Worm (Caenorhabditis elegans) whole organism, L4 larva: ENCODE measurements around the gene K12H6.10.

Source experiments
- F37D6.2 ChIP-seq: sonication (generic microtip); optimal IDR thresholded peaks from 2 replicates; lab custom pipeline; 2016; ENCODE audit warnings: mild to moderate bottlenecking, missing genetic modification characterization, missing compliant biosample characterization
- F44E2.7 ChIP-seq: fragments of 200-800 bp; sonication (Bioruptor generic); IDR thresholded peaks from 2 replicates; pipeline ENCODE4 v2.1.2; 2022; ENCODE audit warnings: missing genetic modification characterization, missing compliant biosample characterization
- F49E8.2 ChIP-seq: sonication (generic microtip); optimal IDR thresholded peaks from 2 replicates; lab custom pipeline; 2016; ENCODE audit warnings: missing compliant biosample characterization, mild to moderate bottlenecking, missing genetic modification characterization, borderline replicate concordance
- T20F7.1 ChIP-seq: fragments of 200-800 bp; sonication (Bioruptor generic); optimal IDR thresholded peaks from 2 replicates; lab custom pipeline; 2018; ENCODE audit warnings: mild to moderate bottlenecking, missing genetic modification characterization, missing compliant biosample characterization
- T26A8.4 ChIP-seq: fragments of 200-800 bp; sonication (Bioruptor generic); IDR thresholded peaks from 2 replicates; pipeline ENCODE4 v1.3.6; 2022; ENCODE audit warnings: missing genetic modification characterization, missing compliant biosample characterization
- Y75B8A.6 ChIP-seq: fragments of 200-800 bp; sonication (Bioruptor generic); IDR thresholded peaks from 2 replicates; pipeline ENCODE4 v1.3.6; 2022; ENCODE audit warnings: missing genetic modification reagents, missing genetic modification characterization, missing compliant biosample characterization
- aha-1 ChIP-seq: fragments of 150-350 bp; peaks from one replicate; lab custom pipeline; 2014; ENCODE audit warnings: missing biosample characterization, missing genetic modification characterization
- ama-1 ChIP-seq: fragments of 150-350 bp; optimal IDR thresholded peaks from 2 replicates; lab custom pipeline; 2014; ENCODE audit warnings: inconsistent platforms, mixed read lengths
- arid-1 ChIP-seq: fragments of 200-800 bp; sonication (Bioruptor generic); conservative IDR thresholded peaks from 2 replicates; pipeline ENCODE4 v1.3.6; 2022; ENCODE audit warnings: missing genetic modification reagents, missing genetic modification characterization, missing compliant biosample characterization
- ceh-28 ChIP-seq: fragments of 150-350 bp; optimal IDR thresholded peaks from 2 replicates; lab custom pipeline; 2014; ENCODE audit warnings: missing biosample characterization, missing genetic modification reagents, missing genetic modification characterization
- ceh-44 ChIP-seq: fragments of 200-800 bp; sonication (Bioruptor generic); IDR thresholded peaks from 2 replicates; pipeline ENCODE4 v1.3.6; 2022; ENCODE audit warnings: missing genetic modification reagents, missing genetic modification characterization, missing compliant biosample characterization
- ceh-82 ChIP-seq: sonication (generic microtip); optimal IDR thresholded peaks from 2 replicates; lab custom pipeline; 2017; ENCODE audit warnings: missing biosample characterization, missing genetic modification characterization
- daf-16 ChIP-seq, 3 experiments: sonication (generic microtip); optimal IDR thresholded peaks; 2 replicates each; lab custom pipeline; 2016 to 2017; ENCODE audit warnings: missing genetic modification characterization in 3 of 3, missing genetic modification reagents in 3 of 3, mild to moderate bottlenecking in 2 of 3, missing compliant biosample characterization in 2 of 3, missing biosample characterization in 1 of 3, moderate library complexity in 1 of 3
- daf-8 ChIP-seq: fragments of 200-800 bp; sonication (Bioruptor generic); IDR thresholded peaks from 2 replicates; pipeline ENCODE4 v1.3.6; 2022; ENCODE audit warnings: missing genetic modification characterization, missing compliant biosample characterization
- dmd-6 ChIP-seq: fragments of 200-800 bp; sonication (Bioruptor generic); IDR thresholded peaks from 2 replicates; pipeline ENCODE4 v1.3.6; 2022; ENCODE audit warnings: missing genetic modification reagents, missing genetic modification characterization, missing compliant biosample characterization
- dve-1 ChIP-seq: sonication (generic microtip); optimal IDR thresholded peaks from 2 replicates; lab custom pipeline; 2017; ENCODE audit warnings: antibody characterized with exemption, mild to moderate bottlenecking, missing genetic modification characterization, missing compliant biosample characterization; ENCODE audit not compliant: insufficient read depth
- egl-27 ChIP-seq: sonication (generic microtip); optimal IDR thresholded peaks from 3 replicates; lab custom pipeline; 2017; ENCODE audit warnings: missing biosample characterization, missing genetic modification reagents, missing genetic modification characterization
- hif-1 ChIP-seq, 2 experiments: sonication (generic microtip); optimal IDR thresholded peaks; 2 replicates each; lab custom pipeline; 2016 to 2017; ENCODE audit warnings: missing compliant biosample characterization in 2 of 2, missing genetic modification characterization in 2 of 2, missing genetic modification reagents in 2 of 2, missing genotype in 2 of 2, mild to moderate bottlenecking in 1 of 2
- hlh-11 ChIP-seq: fragments of 200-800 bp; sonication (Bioruptor generic); optimal IDR thresholded peaks from 2 replicates; lab custom pipeline; 2018; ENCODE audit warnings: mild to moderate bottlenecking, missing genetic modification characterization, missing compliant biosample characterization
- hlh-30 ChIP-seq: sonication (generic microtip); optimal IDR thresholded peaks from 2 replicates; lab custom pipeline; 2017; ENCODE audit warnings: antibody characterized with exemption, mild to moderate bottlenecking, missing genetic modification characterization, missing compliant biosample characterization; ENCODE audit not compliant: insufficient read depth
- lim-7 ChIP-seq: fragments of 200-800 bp; sonication (Bioruptor generic); IDR thresholded peaks from 2 replicates; pipeline ENCODE4 v1.3.6; 2022; ENCODE audit warnings: missing genetic modification characterization, missing compliant biosample characterization
- lin-1 ChIP-seq: fragments of 200-800 bp; sonication (Bioruptor generic); IDR thresholded peaks from 2 replicates; pipeline ENCODE4 v1.3.6; 2022; ENCODE audit warnings: missing genetic modification reagents, missing genetic modification characterization, missing compliant biosample characterization
- lir-3 ChIP-seq: sonication (generic microtip); optimal IDR thresholded peaks from 2 replicates; lab custom pipeline; 2016; ENCODE audit warnings: mild to moderate bottlenecking, missing genetic modification characterization, missing compliant biosample characterization
- lsy-2 ChIP-seq, 2 experiments: fragments of 150-350 bp in 1 of 2; sonication (generic microtip) in 1 of 2; optimal IDR thresholded peaks; 2 replicates each; lab custom pipeline; 2014 to 2017; ENCODE audit warnings: missing biosample characterization in 2 of 2, missing genetic modification characterization in 2 of 2
- mdl-1 ChIP-seq, 2 experiments: fragments of 150-350 bp in 1 of 2; sonication (generic microtip) in 1 of 2; optimal IDR thresholded peaks; 2 replicates each; lab custom pipeline; 2014 to 2017; ENCODE audit warnings: missing biosample characterization in 2 of 2, missing genetic modification characterization in 2 of 2
- mdt-29 ChIP-seq: fragments of 200-800 bp; sonication (Bioruptor generic); IDR thresholded peaks from 2 replicates; pipeline ENCODE4 v1.3.6; 2022; ENCODE audit warnings: missing genetic modification reagents, missing genetic modification characterization, missing compliant biosample characterization
- mes-2 ChIP-seq: sonication (generic microtip); optimal IDR thresholded peaks from 2 replicates; lab custom pipeline; 2016; ENCODE audit warnings: missing genotype, mild to moderate bottlenecking, missing genetic modification characterization, missing compliant biosample characterization; ENCODE audit not compliant: poor library complexity, severe bottlenecking
- nhr-11 ChIP-seq: fragments of 150-350 bp; optimal IDR thresholded peaks from 2 replicates; lab custom pipeline; 2014; ENCODE audit warnings: missing biosample characterization, missing genetic modification characterization
- nhr-237 ChIP-seq: sonication (generic microtip); optimal IDR thresholded peaks from 2 replicates; lab custom pipeline; 2017; ENCODE audit warnings: missing biosample characterization, missing genetic modification characterization
- nhr-28 ChIP-seq: fragments of 150-350 bp; optimal IDR thresholded peaks from 2 replicates; lab custom pipeline; 2014; ENCODE audit warnings: missing biosample characterization, missing genetic modification characterization
- nhr-42 ChIP-seq: fragments of 200-800 bp; sonication (Bioruptor generic); IDR thresholded peaks from 2 replicates; pipeline ENCODE4 v1.3.6; 2022; ENCODE audit warnings: missing genetic modification characterization, missing compliant biosample characterization
- nhr-48 ChIP-seq: sonication (generic microtip); optimal IDR thresholded peaks from 2 replicates; lab custom pipeline; 2016; ENCODE audit warnings: mild to moderate bottlenecking, missing genetic modification characterization, missing compliant biosample characterization
- nhr-6 ChIP-seq: fragments of 150-350 bp; optimal IDR thresholded peaks from 2 replicates; lab custom pipeline; 2014; ENCODE audit warnings: missing biosample characterization, missing genetic modification characterization
- pha-4 ChIP-seq, 2 experiments: fragments of 150-350 bp in 1 of 2; fragments of 200-800 bp in 1 of 2; sonication (Bioruptor generic) in 1 of 2; IDR thresholded peaks in 1 of 2; optimal IDR thresholded peaks in 1 of 2; 2 replicates each; pipeline versions ENCODE4 v1.3.6 to Lab custom; 2014 to 2022; ENCODE audit warnings: missing genetic modification characterization in 2 of 2, missing genetic modification reagents in 2 of 2, missing biosample characterization in 1 of 2, missing compliant biosample characterization in 1 of 2
- php-3 ChIP-seq: fragments of 200-800 bp; sonication (Bioruptor generic); IDR thresholded peaks from 2 replicates; pipeline ENCODE4 v1.3.6; 2022; ENCODE audit warnings: missing genetic modification reagents, missing genetic modification characterization, missing compliant biosample characterization
- pqm-1 ChIP-seq: sonication (generic microtip); optimal IDR thresholded peaks from 2 replicates; lab custom pipeline; 2017; ENCODE audit warnings: missing biosample characterization, missing genetic modification characterization
- saeg-2 ChIP-seq: fragments of 200-800 bp; sonication (Bioruptor generic); IDR thresholded peaks from 2 replicates; pipeline ENCODE4 v1.3.6; 2022; ENCODE audit warnings: missing genetic modification reagents, missing genetic modification characterization, missing compliant biosample characterization
- skn-1 ChIP-seq: fragments of 150-350 bp; optimal IDR thresholded peaks from 2 replicates; lab custom pipeline; 2014; ENCODE audit warnings: missing biosample characterization, missing genetic modification characterization
- spr-3 ChIP-seq: fragments of 200-800 bp; sonication (Bioruptor generic); optimal IDR thresholded peaks from 2 replicates; lab custom pipeline; 2018; ENCODE audit warnings: mild to moderate bottlenecking, missing genetic modification characterization, missing compliant biosample characterization
- tag-97 ChIP-seq: fragments of 200-800 bp; sonication (Bioruptor generic); IDR thresholded peaks from 2 replicates; pipeline ENCODE4 v1.3.6; 2022; ENCODE audit warnings: missing genetic modification characterization, missing compliant biosample characterization
- vab-7 ChIP-seq: fragments of 200-800 bp; sonication (Bioruptor generic); IDR thresholded peaks from 2 replicates; pipeline ENCODE4 v1.3.6; 2022; ENCODE audit warnings: missing genetic modification reagents, missing genetic modification characterization, missing compliant biosample characterization
- zfp-3 ChIP-seq: fragments of 200-800 bp; sonication (Bioruptor generic); conservative IDR thresholded peaks from 2 replicates; pipeline ENCODE4 v1.3.6; 2022; ENCODE audit warnings: missing genetic modification reagents, missing genetic modification characterization, missing compliant biosample characterization

Gene K12H6.10

DNA sequence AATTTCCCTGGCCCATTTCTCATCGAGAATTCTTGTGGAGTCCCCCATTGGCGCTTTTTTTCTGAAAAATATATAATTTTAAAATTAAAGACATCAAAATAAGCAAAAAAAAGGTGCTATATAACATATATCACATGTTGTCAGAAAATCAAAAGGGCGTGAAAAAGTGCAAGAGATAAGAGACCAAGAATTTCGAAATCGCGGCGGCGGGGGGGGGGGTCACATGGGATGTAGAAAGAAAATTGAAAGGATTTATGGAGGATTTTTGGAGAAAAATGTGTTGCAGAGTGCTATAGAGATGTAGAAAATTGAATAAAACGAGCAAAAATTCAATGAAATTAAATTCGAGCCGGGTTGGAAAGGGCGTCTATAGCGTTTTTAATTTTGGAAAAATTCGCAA is 8.5 kb downstream of the K12H6.10 start, which contains the start of gene K12H6.6:
K12H6.6 (minus strand) TSS at position 61 of the 400 bp plus-strand sequence.
- TF ChIP-seq daf-16 (GFP tag; optimal IDR thresholded peaks at IDR 0.05; lab: Kevin White, UChicago), result no peak
- TF ChIP-seq daf-16 (tag; optimal IDR thresholded peaks at IDR 0.05; lab: Kevin White, UChicago), result peak; percentile 2
- 0 out of 2 replicates have a peak, but pooled peaks have one; percentile 19 for TF ChIP-seq dmd-6 (GFP tag; lab: Robert Waterston, UW)
- peak; percentile 29 for TF ChIP-seq hlh-11
- TF ChIP-seq aha-1 (tag; lab: Kevin White, UChicago), result peak; percentile 65
- TF ChIP-seq nhr-28 (tag; lab: Kevin White, UChicago), result peak; percentile 17
- TF ChIP-seq ama-1 (lab: Kevin White, UChicago), result no peak
- no peak for TF ChIP-seq T26A8.4 (GFP tag; lab: Robert Waterston, UW)
- no peak for TF ChIP-seq hif-1 (tag; optimal IDR thresholded peaks at IDR 0.05; lab: Kevin White, UChicago)
- TF ChIP-seq lsy-2 (tag; optimal IDR thresholded peaks at IDR 0.05; lab: Kevin White, UChicago), result peak in 1 of 2 experiments; percentile 24
- TF ChIP-seq lir-3 (tag; lab: Kevin White, UChicago), result no peak
- peak; percentile 11 for TF ChIP-seq dve-1
- TF ChIP-seq hlh-30 (tag; lab: Kevin White, UChicago), result peak; percentile 81

ce11 chrII:2832098-2832497 is 9.4 kb downstream of the K12H6.10 start:
- peak in 1 of 2 experiments; percentile 11 for TF ChIP-seq daf-16 (GFP tag; optimal IDR thresholded peaks at IDR 0.05; lab: Kevin White, UChicago)
- TF ChIP-seq daf-16 (tag; optimal IDR thresholded peaks at IDR 0.05; lab: Kevin White, UChicago), result peak; percentile 40
- TF ChIP-seq mes-2, result no peak
- TF ChIP-seq pha-4 (GFP tag; IDR thresholded peaks at IDR 0.05; lab: Robert Waterston, UW), result no peak
- peak; percentile 50 for TF ChIP-seq pha-4 (tag; optimal IDR thresholded peaks at IDR 0.05; lab: Kevin White, UChicago)
- TF ChIP-seq dmd-6 (GFP tag; lab: Robert Waterston, UW), result peak; percentile 22; the same call in 1 of the 2 replicates
- TF ChIP-seq aha-1 (tag; lab: Kevin White, UChicago), result peak; percentile 36
- TF ChIP-seq lsy-2 (tag; optimal IDR thresholded peaks at IDR 0.05; lab: Kevin White, UChicago), result peak in 1 of 2 experiments; percentile 38
- TF ChIP-seq hlh-11, result peak; percentile 9
- peak; percentile 25 for TF ChIP-seq nhr-6
- no peak for TF ChIP-seq T20F7.1 (GFP tag; lab: Kevin White, UChicago)
- TF ChIP-seq nhr-28 (tag; lab: Kevin White, UChicago), result peak; percentile 53
- TF ChIP-seq, all 104 proteins: peak for 8

- TF ChIP-seq hlh-30 (tag; lab: Kevin White, UChicago), result peak; percentile 55
- no peak for TF ChIP-seq spr-3
- TF ChIP-seq daf-16 (GFP tag; optimal IDR thresholded peaks at IDR 0.05; lab: Kevin White, UChicago), result no peak
- TF ChIP-seq daf-16 (tag; optimal IDR thresholded peaks at IDR 0.05; lab: Kevin White, UChicago), result peak; percentile 39
- no peak for TF ChIP-seq F37D6.2
- no peak for TF ChIP-seq ceh-28
- TF ChIP-seq php-3, result 0 out of 2 replicates have a peak, but pooled peaks have one; percentile 11
Measured at ce11 chrII:2832539-2832938, 9.9 kb downstream of the K12H6.10 start.

ce11 chrII:2834105-2834504 is 11.4 kb downstream of the K12H6.10 start:
- TF ChIP-seq nhr-11 (tag; lab: Kevin White, UChicago), result peak; percentile 44
- TF ChIP-seq ceh-82, result no peak
- TF ChIP-seq nhr-237, result no peak
- TF ChIP-seq ceh-44 (GFP tag; lab: Robert Waterston, UW), result no peak
- peak; percentile 81 for TF ChIP-seq hlh-11
- TF ChIP-seq Y75B8A.6 (GFP tag; lab: Robert Waterston, UW), result no peak
- TF ChIP-seq tag-97 (GFP tag; lab: Robert Waterston, UW), result no peak
- no peak for TF ChIP-seq F44E2.7 (GFP tag; lab: Robert Waterston, UW)
- TF ChIP-seq lin-1 (GFP tag; lab: Robert Waterston, UW), result peak; percentile 61; the same call in 1 of the 2 replicates
- no peak for TF ChIP-seq F37D6.2
- no peak for TF ChIP-seq F49E8.2 (tag; lab: Kevin White, UChicago)
- TF ChIP-seq aha-1 (tag; lab: Kevin White, UChicago), result no peak
- TF ChIP-seq nhr-48 (tag; lab: Kevin White, UChicago), result no peak
- no peak for TF ChIP-seq mdt-29 (GFP tag; lab: Robert Waterston, UW)
- no peak for TF ChIP-seq daf-8 (GFP tag; lab: Robert Waterston, UW)
- TF ChIP-seq saeg-2 (GFP tag; lab: Robert Waterston, UW), result no peak
- TF ChIP-seq pqm-1 (tag; lab: Kevin White, UChicago), result peak; percentile 7
- no peak for TF ChIP-seq daf-16 (GFP tag; optimal IDR thresholded peaks at IDR 0.05; lab: Kevin White, UChicago)
- TF ChIP-seq daf-16 (tag; optimal IDR thresholded peaks at IDR 0.05; lab: Kevin White, UChicago), result peak; percentile 99
- no peak for TF ChIP-seq zfp-3 (GFP tag; lab: Robert Waterston, UW)
- TF ChIP-seq lim-7 (GFP tag; lab: Robert Waterston, UW), result no peak
- no peak for TF ChIP-seq nhr-42
- no peak for TF ChIP-seq egl-27 (tag; lab: Kevin White, UChicago)
- TF ChIP-seq skn-1 (tag; lab: Kevin White, UChicago), result no peak
- no peak for TF ChIP-seq mdl-1 (tag; optimal IDR thresholded peaks at IDR 0.05; lab: Kevin White, UChicago)
- no peak for TF ChIP-seq arid-1 (GFP tag; lab: Robert Waterston, UW)
- TF ChIP-seq lir-3 (tag; lab: Kevin White, UChicago), result no peak
- no peak for TF ChIP-seq hlh-30 (tag; lab: Kevin White, UChicago)
- TF ChIP-seq ceh-28, result no peak
- TF ChIP-seq vab-7, result no peak
